Worm (Caenorhabditis elegans): ENCODE data around the gene cit-1.1.
"Not testable (repeated sequence)": the region's sequence is repeated elsewhere in the genome, so short reads cannot be mapped to it uniquely, and the experiment has no call there.

Gene cit-1.1

ce11 chrIII:7979659-7980058, 30.0 kb downstream of the cit-1.1 start, which contains the start of gene clp-1:
Gene clp-1 (plus strand): TSS chrIII:7979959.
- no peak for TF ChIP-seq him-1 (tag; optimal IDR thresholded peaks at IDR 0.05)
- no peak for TF ChIP-seq dao-5 (tag; optimal IDR thresholded peaks at IDR 0.05)
- no peak for TF ChIP-seq W03F9.2 (tag; optimal IDR thresholded peaks at IDR 0.05)

- TF ChIP-seq him-1 (tag; optimal IDR thresholded peaks at IDR 0.05): no peak
- TF ChIP-seq dao-5 (tag; optimal IDR thresholded peaks at IDR 0.05): no peak
- no peak for TF ChIP-seq W03F9.2 (tag; optimal IDR thresholded peaks at IDR 0.05)
These were observed 30.9 kb downstream of the cit-1.1 start for ce11 chrIII:7978723-7979122.

ce11 chrIII:7978289-7978688, 31.3 kb downstream of the cit-1.1 start:
- TF ChIP-seq him-1 (tag; optimal IDR thresholded peaks at IDR 0.05): no peak
- TF ChIP-seq dao-5 (tag; optimal IDR thresholded peaks at IDR 0.05): no peak
- TF ChIP-seq W03F9.2 (tag; optimal IDR thresholded peaks at IDR 0.05): no peak

- TF ChIP-seq him-1 (tag; optimal IDR thresholded peaks at IDR 0.05): no peak
- peak; percentile 16 for TF ChIP-seq W03F9.2 (tag; optimal IDR thresholded peaks at IDR 0.05)
These were observed 31.8 kb downstream of the cit-1.1 start, which contains the start of gene C06G4.4 for ce11 chrIII:7977777-7978176. Gene C06G4.4 (minus strand): TSS chrIII:7977812.

- TF ChIP-seq W03F9.2 (tag; optimal IDR thresholded peaks at IDR 0.05): no peak
These were observed 32.4 kb downstream of the cit-1.1 start for ce11 chrIII:7977224-7977623.

ce11 chrIII:7973968-7974607, 35.5 kb downstream of the cit-1.1 start:
- no peak for TF ChIP-seq dao-5 (tag; optimal IDR thresholded peaks at IDR 0.05)
- TF ChIP-seq him-1 (tag; optimal IDR thresholded peaks at IDR 0.05): no peak
- no peak for TF ChIP-seq W03F9.2 (tag; optimal IDR thresholded peaks at IDR 0.05)

ce11 chrIII:7973201-7973767, 36.3 kb downstream of the cit-1.1 start, which contains the start of the genes eef-1B.1 and aco-2:
Gene eef-1B.1 (minus strand): TSS chrIII:7973386.
Gene aco-2 (plus strand): TSS chrIII:7973717.
- TF ChIP-seq him-1 (tag; optimal IDR thresholded peaks at IDR 0.05) (peak; percentile 67), W03F9.2 (tag; optimal IDR thresholded peaks at IDR 0.05) (peak; percentile 90), dao-5 (tag; optimal IDR thresholded peaks at IDR 0.05) (no peak)

- TF ChIP-seq him-1 (tag; optimal IDR thresholded peaks at IDR 0.05): no peak
- TF ChIP-seq dao-5 (tag; optimal IDR thresholded peaks at IDR 0.05): no peak
- no peak for TF ChIP-seq W03F9.2 (tag; optimal IDR thresholded peaks at IDR 0.05)
These were observed 36.9 kb downstream of the cit-1.1 start for ce11 chrIII:7972687-7973086.

ce11 chrIII:7972061-7972460, 37.6 kb downstream of the cit-1.1 start, which contains the start of gene F54H12.5:
Gene F54H12.5 (minus strand): TSS chrIII:7972161.
- TF ChIP-seq W03F9.2 (tag; optimal IDR thresholded peaks at IDR 0.05) (no peak), him-1 (tag; optimal IDR thresholded peaks at IDR 0.05) (no peak), dao-5 (tag; optimal IDR thresholded peaks at IDR 0.05) (no peak)

ce11 chrIII:7969121-7969520, 40.5 kb downstream of the cit-1.1 start, which contains the start of the genes F54H12.8 and F54H12.7:
Gene F54H12.8 (minus strand): TSS chrIII:7969221.
Gene F54H12.7 (plus strand): TSS chrIII:7969349.
- TF ChIP-seq him-1 (tag; optimal IDR thresholded peaks at IDR 0.05) (no peak), W03F9.2 (tag; optimal IDR thresholded peaks at IDR 0.05) (no peak)

ce11 chrIII:7964281-7964680, 45.3 kb downstream of the cit-1.1 start, which contains the start of gene F54H12.2:
Gene F54H12.2 (plus strand): TSS chrIII:7964581.
- not testable (repeated sequence) for TF ChIP-seq W03F9.2, dao-5, him-1 (tag; optimal IDR thresholded peaks at IDR 0.05)

ce11 chrIII:7962641-7963040, 47.0 kb downstream of the cit-1.1 start, which contains the start of gene F54H12.4:
Gene F54H12.4 (minus strand): TSS chrIII:7962741.
- TF ChIP-seq dao-5, him-1, W03F9.2 (tag; optimal IDR thresholded peaks at IDR 0.05): not testable (repeated sequence)

- TF ChIP-seq W03F9.2, him-1, dao-5 (tag; optimal IDR thresholded peaks at IDR 0.05): not testable (repeated sequence)
These were observed 50.6 kb downstream of the cit-1.1 start, which contains the start of gene F54H12.10 for ce11 chrIII:7958922-7959609. Gene F54H12.10 (minus strand): TSS chrIII:7958972.

ce11 chrIII:7958085-7958484, 51.5 kb downstream of the cit-1.1 start, which contains the start of gene C29E4.11:
Gene C29E4.11 (minus strand): TSS chrIII:7958114.
- TF ChIP-seq W03F9.2 (tag; optimal IDR thresholded peaks at IDR 0.05) (no peak), dao-5 (tag; optimal IDR thresholded peaks at IDR 0.05) (no peak)
